Worm (Caenorhabditis elegans) whole organism, L3 larva: ENCODE measurements around the gene C01G5.9.

Source experiments
- fkh-10 ChIP-seq: sonication (generic microtip); optimal IDR thresholded peaks from 2 replicates; lab custom pipeline; 2017; ENCODE audit warnings: missing biosample characterization, missing genetic modification reagents, missing genetic modification characterization
- jun-1 ChIP-seq: fragments of 150-350 bp; optimal IDR thresholded peaks from 2 replicates; lab custom pipeline; 2014; ENCODE audit warnings: missing biosample characterization, missing genetic modification reagents, missing genetic modification characterization
- nfya-1 ChIP-seq: sonication (generic microtip); optimal IDR thresholded peaks from 2 replicates; lab custom pipeline; 2017; ENCODE audit warnings: missing genetic modification characterization, mild to moderate bottlenecking, missing compliant biosample characterization, antibody characterized with exemption, moderate library complexity; ENCODE audit not compliant: insufficient read depth
- nhr-237 ChIP-seq: fragments of 150-350 bp; optimal IDR thresholded peaks from 2 replicates; lab custom pipeline; 2014; ENCODE audit warnings: missing biosample characterization, missing genetic modification characterization
- snpc-4 ChIP-seq: fragments of 150-350 bp; optimal IDR thresholded peaks from 2 replicates; lab custom pipeline; 2014; ENCODE audit warnings: missing biosample characterization, missing genetic modification characterization

DNA sequence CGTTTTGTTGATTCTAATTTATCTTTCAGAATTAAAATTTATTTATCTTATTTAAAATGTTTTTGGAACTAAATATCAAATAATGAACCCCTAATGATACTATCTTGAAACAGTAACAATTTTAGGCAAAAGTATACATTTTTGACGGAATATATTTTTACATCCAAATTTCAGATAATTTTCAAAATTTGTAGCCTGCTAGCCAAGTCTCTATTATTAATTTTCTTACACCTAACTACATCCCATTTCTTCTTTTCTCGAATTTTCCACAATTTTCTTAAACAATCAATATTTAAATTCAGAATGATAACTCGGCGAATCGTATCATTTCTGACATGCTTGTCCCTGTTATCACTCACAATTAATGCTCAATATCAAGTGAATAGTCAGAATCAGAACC is 13.3 kb upstream of the C01G5.9 start, which contains the start of gene pqn-89:
- TF ChIP-seq nfya-1 (tag; lab: Kevin White, UChicago) (no peak), jun-1 (tag; lab: Kevin White, UChicago) (no peak), snpc-4 (tag; lab: Kevin White, UChicago) (no peak), nhr-237 (no peak), fkh-10 (GFP tag; lab: Kevin White, UChicago) (no peak)
